Fruit fly (Drosophila melanogaster): ENCODE measurements around the gene Alp1.

Gene Alp1

dm6 chr3L:21483837-21484236 lies 39.2 kb upstream of the Alp1 start (continued):
- TF ChIP-seq CG7745 (tag; optimal IDR thresholded peaks at IDR 0.05) (no peak), peb (GFP tag; IDR thresholded peaks at IDR 0.05) (no peak), CG10654 (GFP tag; optimal IDR thresholded peaks at IDR 0.05) (peak; percentile 13), Dp (GFP tag; optimal IDR thresholded peaks at IDR 0.05) (peak; percentile 46), disco-r (GFP tag; optimal IDR thresholded peaks at IDR 0.05) (no peak), CrebB (tag; optimal IDR thresholded peaks at IDR 0.05) (no peak), CG31224 (GFP tag; IDR thresholded peaks at IDR 0.05) (no peak), toy (GFP tag; IDR thresholded peaks at IDR 0.05) (no peak), hkb (optimal IDR thresholded peaks at IDR 0.05) (peak; percentile 27), hkb (GFP tag; IDR thresholded peaks at IDR 0.05) (no peak), CG2199 (GFP tag; IDR thresholded peaks at IDR 0.05) (peak; percentile 83; the same call in 1 of the 3 replicates), CG1233 (GFP tag; optimal IDR thresholded peaks at IDR 0.05) (no peak), vvl (GFP tag; IDR thresholded peaks at IDR 0.05) (peak; percentile 99), CG3281 (GFP tag; optimal IDR thresholded peaks at IDR 0.05) (no peak), D19B (GFP tag; optimal IDR thresholded peaks at IDR 0.05) (no peak), E2f2 (GFP tag; IDR thresholded peaks at IDR 0.05) (peak; percentile 43), oc (tag; optimal IDR thresholded peaks at IDR 0.05) (no peak), tup (GFP tag; optimal IDR thresholded peaks at IDR 0.05) (no peak), ems (GFP tag; optimal IDR thresholded peaks at IDR 0.05) (no peak), gro (GFP tag; optimal IDR thresholded peaks at IDR 0.05) (peak; percentile 29), HLHmδ (GFP tag; optimal IDR thresholded peaks at IDR 0.05) (no peak), CG12942 (GFP tag; optimal IDR thresholded peaks at IDR 0.05) (no peak), CG13287 (GFP tag; IDR thresholded peaks at IDR 0.05; ENCODE audit: partially characterized antibody) (peak; percentile 60), corto (GFP tag; optimal IDR thresholded peaks at IDR 0.05) (no peak), sug (tag; optimal IDR thresholded peaks at IDR 0.05) (peak; percentile 61), CG1792 (GFP tag; optimal IDR thresholded peaks at IDR 0.05) (no peak), TFAM (GFP tag; optimal IDR thresholded peaks at IDR 0.05) (no peak), CG13123 (GFP tag; optimal IDR thresholded peaks at IDR 0.05) (peak; percentile 15), CG13296 (GFP tag; optimal IDR thresholded peaks at IDR 0.05) (no peak), Bteb2 (GFP tag; optimal IDR thresholded peaks at IDR 0.05) (peak; percentile 17), MBD-R2 (GFP tag; IDR thresholded peaks at IDR 0.05) (peak; percentile 19; the same call in 1 of the 2 replicates), wdn (GFP tag; IDR thresholded peaks at IDR 0.05) (no peak), CG12769 (tag; optimal IDR thresholded peaks at IDR 0.05) (no peak), CG32772 (GFP tag; IDR thresholded peaks at IDR 0.05) (no peak), CG17361 (GFP tag; IDR thresholded peaks at IDR 0.05) (peak; percentile 40; the same call in 1 of the 3 replicates), cato (GFP tag; optimal IDR thresholded peaks at IDR 0.05; ENCODE audit: borderline replicate concordance) (no peak), CG4854 (GFP tag; optimal IDR thresholded peaks at IDR 0.05) (no peak), Atf-2 (GFP tag; optimal IDR thresholded peaks at IDR 0.05) (no peak), lab (GFP tag; optimal IDR thresholded peaks at IDR 0.05) (no peak), bsh (GFP tag; optimal IDR thresholded peaks at IDR 0.05) (peak in 1 of 2 experiments; percentile 7), Lhr (GFP tag; optimal IDR thresholded peaks at IDR 0.05) (peak; percentile 95), Nf-YA (GFP tag; IDR thresholded peaks at IDR 0.05) (no peak), CG15696 (tag; optimal IDR thresholded peaks at IDR 0.05) (peak; percentile 62), vfl (GFP tag; optimal IDR thresholded peaks at IDR 0.05) (peak; percentile 9), BtbVII (GFP tag; optimal IDR thresholded peaks at IDR 0.05) (no peak), Dip3 (GFP tag; optimal IDR thresholded peaks at IDR 0.05) (no peak), knrl (GFP tag; IDR thresholded peaks at IDR 0.05; ENCODE audit: partially characterized antibody) (peak; percentile 50; the same call in 1 of the 3 replicates), HmgZ (tag; optimal IDR thresholded peaks at IDR 0.05) (peak; percentile 87), Xbp1 (GFP tag; optimal IDR thresholded peaks at IDR 0.05) (peak; percentile 27), tio (GFP tag; optimal IDR thresholded peaks at IDR 0.05) (no peak), inv (GFP tag; IDR thresholded peaks at IDR 0.05; ENCODE audit: partially characterized antibody) (no peak)

All from whole organism, embryonic.